Fruit fly (Drosophila melanogaster) whole organism, embryonic: Measurements from ENCODE around the gene CG7054.

Source experiments
- Ada2b ChIP-seq: fragments of 200-800 bp; sonication (Bioruptor generic); IDR thresholded peaks from 2 replicates; pipeline ENCODE4 v1.3.6; 2022; ENCODE audit warnings: missing biosample characterization, missing genetic modification characterization
- Atf3 ChIP-seq: fragments of 200-800 bp; sonication (Bioruptor generic); optimal IDR thresholded peaks from 3 replicates; lab custom pipeline; 2016; ENCODE audit warnings: missing biosample characterization, missing genetic modification characterization
- CG11456 ChIP-seq: fragments of 200-800 bp; sonication (Bioruptor generic); IDR thresholded peaks from 3 replicates; pipeline ENCODE4 v1.3.6; 2022; ENCODE audit warnings: missing biosample characterization, missing genetic modification characterization
- CG12236 ChIP-seq: fragments of 200-800 bp; sonication (Bioruptor generic); optimal IDR thresholded peaks from 2 replicates; lab custom pipeline; 2016; ENCODE audit warnings: missing biosample characterization, missing genetic modification characterization
- CG13296 ChIP-seq: fragments of 200-800 bp; sonication (Bioruptor generic); optimal IDR thresholded peaks from 3 replicates; lab custom pipeline; 2018; ENCODE audit warnings: missing biosample characterization, mild to moderate bottlenecking, missing genetic modification characterization
- CG14014 ChIP-seq: fragments of 200-800 bp; sonication (Bioruptor generic); IDR thresholded peaks from 2 replicates; pipeline ENCODE4 v1.3.6; 2022; ENCODE audit warnings: missing biosample characterization, missing genetic modification characterization
- CG15073 ChIP-seq: fragments of 200-800 bp; sonication (Bioruptor generic); optimal IDR thresholded peaks from 2 replicates; lab custom pipeline; 2016; ENCODE audit warnings: missing biosample characterization, missing genetic modification characterization
- CG15479 ChIP-seq: fragments of 200-800 bp; sonication (Bioruptor generic); optimal IDR thresholded peaks from 3 replicates; lab custom pipeline; 2019; ENCODE audit warnings: missing biosample characterization, mild to moderate bottlenecking, missing genetic modification characterization, moderate library complexity
- CG1832 ChIP-seq: fragments of 200-800 bp; sonication (Bioruptor generic); optimal IDR thresholded peaks from 2 replicates; lab custom pipeline; 2017; ENCODE audit warnings: missing biosample characterization, mild to moderate bottlenecking, missing genetic modification characterization, inconsistent platforms
- CG18476 ChIP-seq: fragments of 200-800 bp; sonication (Bioruptor generic); optimal IDR thresholded peaks from 2 replicates; lab custom pipeline; 2016; ENCODE audit warnings: missing biosample characterization, mild to moderate bottlenecking, missing genetic modification characterization
- CG2202 ChIP-seq: fragments of 200-800 bp; sonication (Bioruptor generic); optimal IDR thresholded peaks from 2 replicates; lab custom pipeline; 2018; ENCODE audit warnings: missing biosample characterization, mild to moderate bottlenecking, missing genetic modification characterization
- CG3281 ChIP-seq: fragments of 200-800 bp; sonication (Bioruptor generic); optimal IDR thresholded peaks from 3 replicates; lab custom pipeline; 2017; ENCODE audit warnings: missing biosample characterization, mild to moderate bottlenecking, missing genetic modification characterization
- CG3407 ChIP-seq: fragments of 200-800 bp; sonication (Bioruptor generic); optimal IDR thresholded peaks from 2 replicates; lab custom pipeline; 2018; ENCODE audit warnings: missing biosample characterization, mild to moderate bottlenecking, missing genetic modification characterization
- CG7556 ChIP-seq: fragments of 200-800 bp; sonication (Bioruptor generic); optimal IDR thresholded peaks from 2 replicates; lab custom pipeline; 2017; ENCODE audit warnings: missing biosample characterization, mild to moderate bottlenecking, missing genetic modification characterization
- CG7963 ChIP-seq: fragments of 200-800 bp; sonication (Bioruptor generic); IDR thresholded peaks from 3 replicates; pipeline ENCODE4 v1.3.6; 2022; ENCODE audit warnings: missing biosample characterization, missing genetic modification characterization; ENCODE audit not compliant: partially characterized antibody
- D19B ChIP-seq: fragments of 200-800 bp; sonication (Bioruptor generic); optimal IDR thresholded peaks from 2 replicates; lab custom pipeline; 2017; ENCODE audit warnings: missing biosample characterization, mild to moderate bottlenecking, missing genetic modification characterization
- Dip3 ChIP-seq: fragments of 200-800 bp; sonication (Bioruptor generic); optimal IDR thresholded peaks from 3 replicates; lab custom pipeline; 2016; ENCODE audit warnings: missing biosample characterization, missing genetic modification characterization
- Dll ChIP-seq: fragments of 200-800 bp; sonication (Bioruptor generic); IDR thresholded peaks from 4 replicates; pipeline ENCODE4 v1.3.6; 2022; ENCODE audit warnings: missing biosample characterization, missing genetic modification characterization; ENCODE audit not compliant: partially characterized antibody
- Gsc ChIP-seq: fragments of 200-800 bp; sonication (Bioruptor generic); IDR thresholded peaks from 2 replicates; pipeline ENCODE4 v1.3.6; 2022; ENCODE audit warnings: missing biosample characterization, missing genetic modification characterization
- Gug ChIP-seq: fragments of 200-800 bp; sonication (Bioruptor generic); IDR thresholded peaks from 4 replicates; pipeline ENCODE4 v1.3.6; 2022; ENCODE audit warnings: missing biosample characterization, missing genetic modification characterization
- HHEX ChIP-seq: fragments of 200-800 bp; sonication (Bioruptor generic); optimal IDR thresholded peaks from 3 replicates; lab custom pipeline; 2017; ENCODE audit warnings: missing biosample characterization, mild to moderate bottlenecking, missing genetic modification characterization, missing genetic modification reagents
- Hsf ChIP-seq: fragments of 200-800 bp; sonication (Bioruptor generic); optimal IDR thresholded peaks from 3 replicates; lab custom pipeline; 2016; ENCODE audit warnings: missing biosample characterization, missing genetic modification characterization
- MESR4 ChIP-seq: fragments of 200-800 bp; sonication (Bioruptor generic); optimal IDR thresholded peaks from 2 replicates; lab custom pipeline; 2018; ENCODE audit warnings: missing biosample characterization, mild to moderate bottlenecking, missing genetic modification characterization, moderate library complexity
- Mes4 ChIP-seq: fragments of 200-800 bp; sonication (Bioruptor generic); optimal IDR thresholded peaks from 2 replicates; lab custom pipeline; 2016; ENCODE audit warnings: missing biosample characterization, missing genetic modification characterization
- Myb ChIP-seq: fragments of 200-800 bp; sonication (Bioruptor generic); optimal IDR thresholded peaks from 2 replicates; lab custom pipeline; 2016; ENCODE audit warnings: missing biosample characterization, missing genetic modification characterization
- Oaz ChIP-seq: fragments of 200-800 bp; sonication (Bioruptor generic); IDR thresholded peaks from 2 replicates; pipeline ENCODE4 v1.3.6; 2022; ENCODE audit warnings: missing biosample characterization, missing genetic modification characterization
- Ravus ChIP-seq: fragments of 200-800 bp; sonication (Bioruptor generic); IDR thresholded peaks from 2 replicates; pipeline ENCODE4 v1.3.6; 2022; ENCODE audit warnings: missing biosample characterization, missing genetic modification characterization
- Stat92E ChIP-seq, 3 experiments: fragments of >200 bp in 2 of 3; fragments of 200-800 bp in 1 of 3; sonication (Bioruptor generic) in 1 of 3; optimal IDR thresholded peaks; 2 replicates each; lab custom pipeline; 2017 to 2019; ENCODE audit warnings: missing biosample characterization in 3 of 3, missing genetic modification characterization in 3 of 3, mild to moderate bottlenecking in 1 of 3, moderate library complexity in 1 of 3
- cad ChIP-seq: fragments of >200 bp; optimal IDR thresholded peaks from 2 replicates; lab custom pipeline; 2017; ENCODE audit warnings: missing biosample characterization, missing genetic modification characterization
- corto ChIP-seq: fragments of 200-800 bp; sonication (Bioruptor generic); optimal IDR thresholded peaks from 2 replicates; lab custom pipeline; 2016; ENCODE audit warnings: missing biosample characterization, mild to moderate bottlenecking, missing genetic modification characterization, moderate library complexity
- crc ChIP-seq: fragments of 200-800 bp; sonication (Bioruptor generic); optimal IDR thresholded peaks from 2 replicates; lab custom pipeline; 2016; ENCODE audit warnings: missing biosample characterization, missing genetic modification characterization
- crp ChIP-seq, 2 experiments: fragments of 200-800 bp; sonication (Bioruptor generic); optimal IDR thresholded peaks; 2 replicates in 1 of 2; 3 replicates in 1 of 2; lab custom pipeline; 2017; ENCODE audit warnings: missing biosample characterization in 2 of 2, missing genetic modification characterization in 2 of 2, mild to moderate bottlenecking in 1 of 2, moderate library complexity in 1 of 2
- dysf ChIP-seq: fragments of 200-800 bp; sonication (Bioruptor generic); IDR thresholded peaks from 3 replicates; pipeline ENCODE4 v1.3.6; 2022; ENCODE audit warnings: missing biosample characterization, missing genetic modification characterization
- ewg ChIP-seq: fragments of 200-800 bp; sonication (Bioruptor generic); optimal IDR thresholded peaks from 3 replicates; lab custom pipeline; 2017; ENCODE audit warnings: mild to moderate bottlenecking, missing biosample characterization, missing genetic modification reagents, missing genetic modification characterization
- fd96Cb ChIP-seq: fragments of 200-800 bp; sonication (Bioruptor generic); optimal IDR thresholded peaks from 2 replicates; lab custom pipeline; 2018; ENCODE audit warnings: missing biosample characterization, mild to moderate bottlenecking, missing genetic modification characterization, moderate library complexity
- fru ChIP-seq: fragments of >200 bp; optimal IDR thresholded peaks from 2 replicates; lab custom pipeline; 2017
- gem ChIP-seq: fragments of 200-800 bp; sonication (Bioruptor generic); optimal IDR thresholded peaks from 2 replicates; lab custom pipeline; 2019; ENCODE audit warnings: missing biosample characterization, mild to moderate bottlenecking, missing genetic modification characterization, moderate library complexity
- grn ChIP-seq: fragments of 200-800 bp; sonication (Bioruptor generic); optimal IDR thresholded peaks from 3 replicates; lab custom pipeline; 2017; ENCODE audit warnings: missing biosample characterization, missing genetic modification characterization
- mld ChIP-seq: fragments of 200-800 bp; sonication (Bioruptor generic); IDR thresholded peaks from 3 replicates; pipeline ENCODE4 v1.3.6; 2022; ENCODE audit warnings: missing biosample characterization, missing genetic modification characterization; ENCODE audit not compliant: partially characterized antibody
- nom ChIP-seq: fragments of 200-800 bp; sonication (Bioruptor generic); optimal IDR thresholded peaks from 2 replicates; lab custom pipeline; 2017; ENCODE audit warnings: missing biosample characterization, missing genetic modification characterization, mild to moderate bottlenecking, moderate library complexity, missing genetic modification reagents
- phol ChIP-seq: fragments of 200-800 bp; sonication (Bioruptor generic); optimal IDR thresholded peaks from 3 replicates; lab custom pipeline; 2018; ENCODE audit warnings: missing biosample characterization, mild to moderate bottlenecking, missing genetic modification characterization, moderate library complexity
- ro ChIP-seq: fragments of 200-800 bp; sonication (Bioruptor generic); IDR thresholded peaks from 2 replicates; pipeline ENCODE4 v1.3.6; 2022; ENCODE audit warnings: missing biosample characterization, missing genetic modification characterization
- run ChIP-seq: fragments of 200-800 bp; sonication (Bioruptor generic); optimal IDR thresholded peaks from 3 replicates; lab custom pipeline; 2018; ENCODE audit warnings: missing biosample characterization, mild to moderate bottlenecking, missing genetic modification characterization
- sc ChIP-seq, 3 experiments: fragments of >200 bp in 2 of 3; fragments of 200-800 bp in 1 of 3; sonication (Bioruptor generic) in 1 of 3; optimal IDR thresholded peaks; 2 replicates in 2 of 3; 3 replicates in 1 of 3; lab custom pipeline; 2017; ENCODE audit warnings: mild to moderate bottlenecking in 1 of 3, missing biosample characterization in 1 of 3, missing genetic modification characterization in 1 of 3, missing genetic modification reagents in 1 of 3
- schlank ChIP-seq: fragments of 200-800 bp; sonication (Bioruptor generic); optimal IDR thresholded peaks from 2 replicates; lab custom pipeline; 2018; ENCODE audit warnings: missing biosample characterization, mild to moderate bottlenecking, missing genetic modification characterization
- sd ChIP-seq: fragments of 200-800 bp; sonication (Bioruptor generic); optimal IDR thresholded peaks from 3 replicates; lab custom pipeline; 2018; ENCODE audit warnings: missing biosample characterization, mild to moderate bottlenecking, missing genetic modification characterization, moderate library complexity
- shn ChIP-seq: fragments of 200-800 bp; sonication (Bioruptor generic); optimal IDR thresholded peaks from 3 replicates; lab custom pipeline; 2016; ENCODE audit warnings: missing biosample characterization, missing genetic modification characterization
- slbo ChIP-seq: fragments of 200-800 bp; sonication (Bioruptor generic); IDR thresholded peaks from 2 replicates; pipeline ENCODE4 v1.3.6; 2022; ENCODE audit warnings: missing biosample characterization, missing genetic modification characterization
- trh ChIP-seq: fragments of 200-800 bp; sonication (Bioruptor generic); optimal IDR thresholded peaks from 2 replicates; lab custom pipeline; 2016; ENCODE audit warnings: missing biosample characterization, missing genetic modification characterization
- tx ChIP-seq: fragments of 200-800 bp; sonication (Bioruptor generic); optimal IDR thresholded peaks from 2 replicates; lab custom pipeline; 2016; ENCODE audit warnings: missing biosample characterization, missing genetic modification characterization

The CG7054 gene

DNA sequence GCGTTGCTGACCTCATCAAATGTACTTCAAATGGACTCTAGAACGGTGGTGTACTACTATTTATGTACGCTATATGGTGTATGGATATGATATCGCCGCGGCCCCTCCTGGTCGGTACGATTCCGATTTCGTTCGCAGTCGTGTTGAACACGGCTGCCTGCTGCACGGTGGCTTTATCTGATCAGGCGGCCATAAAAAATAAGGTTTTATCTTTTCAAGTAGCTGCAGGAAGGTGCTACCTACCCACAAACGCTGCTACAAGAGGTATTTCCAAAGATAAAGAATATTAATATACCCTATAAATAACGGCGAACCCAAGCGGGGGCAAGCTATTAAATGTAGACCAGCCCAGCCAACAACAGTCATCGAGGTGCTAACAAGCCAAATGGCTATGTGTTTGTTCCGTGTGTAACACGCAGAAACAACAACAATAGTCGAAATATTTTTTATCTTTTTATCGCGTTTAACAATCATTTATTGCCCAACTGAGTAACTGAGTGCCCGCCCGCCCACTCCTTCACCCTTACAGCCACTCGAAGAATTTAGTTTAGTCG lies 14.8 kb upstream of the CG7054 start (continued):
- TF ChIP-seq nom (no peak), CG7556 (GFP tag; lab: Kevin White, UChicago) (no peak), Myb (no peak), sc (optimal IDR thresholded peaks at IDR 0.05; lab: Kevin White, UChicago) (no peak), sc (GFP tag; optimal IDR thresholded peaks at IDR 0.05; lab: Kevin White, UChicago) (no peak), Ada2b (no peak), ewg (GFP tag; lab: Kevin White, UChicago) (no peak), grn (peak; percentile 90), D19B (GFP tag; lab: Kevin White, UChicago) (peak; percentile 23), CG11456 (no peak), Gsc (GFP tag; lab: Robert Waterston, UW) (no peak), Ravus (GFP tag; lab: Robert Waterston, UW) (no peak), sd (peak; percentile 75), phol (tag; lab: Kevin White, UChicago) (no peak), fd96Cb (tag; lab: Kevin White, UChicago) (no peak), tx (GFP tag; lab: Kevin White, UChicago) (no peak), CG3407 (GFP tag; lab: Kevin White, UChicago) (no peak), corto (no peak), run (tag; lab: Kevin White, UChicago) (peak; percentile 21), fru (no peak), CG18476 (no peak), CG14014 (GFP tag; lab: Robert Waterston, UW) (no peak), CG13296 (no peak), Stat92E (GFP tag; optimal IDR thresholded peaks at IDR 0.05; lab: Kevin White, UChicago) (no peak), shn (GFP tag; lab: Kevin White, UChicago) (no peak), gem (tag; lab: Kevin White, UChicago) (no peak), MESR4 (GFP tag; lab: Kevin White, UChicago) (no peak), crc (GFP tag; lab: Kevin White, UChicago) (no peak), CG1832 (GFP tag; lab: Kevin White, UChicago) (no peak), CG7963 (GFP tag; lab: Robert Waterston, UW) (no peak), Dll (no peak), CG2202 (tag; lab: Kevin White, UChicago) (no peak), crp (GFP tag; optimal IDR thresholded peaks at IDR 0.05; lab: Kevin White, UChicago) (no peak), Gug (GFP tag; lab: Robert Waterston, UW) (no peak), CG15073 (GFP tag; lab: Kevin White, UChicago) (no peak), trh (GFP tag; lab: Kevin White, UChicago) (no peak), CG15479 (GFP tag; lab: Kevin White, UChicago) (no peak), Oaz (GFP tag; lab: Robert Waterston, UW) (no peak), CG12236 (GFP tag; lab: Kevin White, UChicago) (no peak), schlank (tag; lab: Kevin White, UChicago) (no peak), cad (GFP tag; lab: Kevin White, UChicago) (peak; percentile 13), mld (GFP tag; lab: Robert Waterston, UW) (no peak), HHEX (no peak), ro (GFP tag; lab: Robert Waterston, UW) (no peak), slbo (no peak), Hsf (GFP tag; lab: Kevin White, UChicago) (no peak), Mes4 (no peak), Dip3 (no peak), dysf (GFP tag; lab: Robert Waterston, UW) (no peak), CG3281 (GFP tag; lab: Kevin White, UChicago) (no peak), Atf3 (no peak)
